Fruit fly (Drosophila melanogaster): ENCODE measurements around the gene Spn28F.

DNA sequence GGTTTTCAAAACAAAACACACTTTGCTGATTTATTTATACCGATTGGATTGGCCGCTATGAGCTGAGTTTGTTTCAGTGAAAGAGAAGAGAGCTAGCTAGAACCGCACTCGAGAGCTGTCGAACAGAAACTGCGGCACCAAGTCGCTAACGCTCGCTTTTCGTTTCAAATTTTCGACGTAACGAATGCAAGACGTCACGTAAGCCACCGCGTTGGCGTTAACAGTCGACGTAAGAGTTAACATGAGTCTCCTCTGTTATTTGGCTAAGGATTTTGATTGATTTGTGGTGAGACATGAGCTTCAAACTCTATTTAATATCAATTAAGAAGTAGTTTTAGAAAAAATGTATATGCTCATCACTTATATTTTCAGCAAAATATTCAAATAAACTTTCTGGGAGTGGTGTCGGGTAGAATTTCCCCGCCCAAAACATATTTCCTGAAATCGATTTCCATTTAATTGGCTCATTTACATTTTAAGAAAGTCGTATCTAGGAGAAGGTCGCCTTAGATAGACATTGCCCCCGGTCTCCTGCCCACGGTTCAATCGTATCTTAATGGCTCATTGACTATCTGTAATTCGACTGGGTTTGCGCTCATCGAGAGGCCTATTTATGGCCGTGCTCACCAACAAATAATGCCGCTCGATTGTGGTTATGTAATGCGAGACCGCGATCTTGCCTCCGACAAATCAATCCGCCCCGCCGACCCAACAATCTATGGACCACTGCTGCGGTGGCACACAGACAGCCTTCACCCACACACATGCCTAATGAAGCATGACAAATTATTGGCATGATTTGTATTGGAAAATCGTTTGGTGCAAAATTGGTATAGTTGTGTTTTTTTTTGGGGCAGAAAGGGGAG lies 16.0 kb upstream of the Spn28F start, which contains the start of gene CG8086:
- TF ChIP-seq foxo (GFP tag; optimal IDR thresholded peaks at IDR 0.05), result no peak
- TF ChIP-seq h (GFP tag; optimal IDR thresholded peaks at IDR 0.05), result no peak
- no peak for TF ChIP-seq pan (optimal IDR thresholded peaks at IDR 0.05)
- no peak for TF ChIP-seq psq (GFP tag; optimal IDR thresholded peaks at IDR 0.05)
- no peak for TF ChIP-seq Hr78 (GFP tag; optimal IDR thresholded peaks at IDR 0.05)
- TF ChIP-seq usp (GFP tag; optimal IDR thresholded peaks at IDR 0.05), result no peak
- TF ChIP-seq Mio (GFP tag; optimal IDR thresholded peaks at IDR 0.05), result no peak
- no peak for TF ChIP-seq ey (GFP tag; optimal IDR thresholded peaks at IDR 0.05)
- no peak for TF ChIP-seq Rel (GFP tag; optimal IDR thresholded peaks at IDR 0.05)
- no peak for TF ChIP-seq Rel (tag; optimal IDR thresholded peaks at IDR 0.05)
- no peak for TF ChIP-seq Dfd (GFP tag; optimal IDR thresholded peaks at IDR 0.05)
- TF ChIP-seq OdsH (GFP tag; optimal IDR thresholded peaks at IDR 0.05), result no peak
- no peak for TF ChIP-seq CG32264 (GFP tag; optimal IDR thresholded peaks at IDR 0.05)
- no peak for TF ChIP-seq HLH106 (tag; optimal IDR thresholded peaks at IDR 0.05)
- no peak for TF ChIP-seq Hnf4 (GFP tag; optimal IDR thresholded peaks at IDR 0.05)
